Worm (Caenorhabditis elegans): ENCODE results near the gene utp-20.

DNA sequence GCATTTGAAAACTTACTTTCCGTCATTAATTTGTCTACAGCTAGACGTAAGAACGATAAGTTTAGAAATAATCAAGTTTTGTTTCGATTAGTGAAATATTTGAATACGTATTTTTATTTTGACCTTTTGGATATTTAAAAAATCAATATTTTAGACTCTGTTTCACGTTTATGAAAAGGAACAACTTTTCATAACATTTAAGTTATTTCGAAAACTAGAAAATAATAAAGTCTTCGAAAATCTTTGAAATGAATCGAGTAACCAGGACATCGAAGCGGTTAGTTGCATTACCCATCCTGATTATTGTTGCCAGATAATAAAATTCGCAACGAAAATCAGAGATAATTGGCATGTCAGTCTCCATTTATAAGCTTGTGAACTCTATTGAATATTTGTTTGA, 45.1 kb downstream of the utp-20 start, which contains the start of gene C56C10.6:
- no peak for TF ChIP-seq elt-4 (tag; optimal IDR thresholded peaks at IDR 0.05)
- no peak for TF ChIP-seq fkh-10 (GFP tag; optimal IDR thresholded peaks at IDR 0.05)
